Worm (Caenorhabditis elegans): ENCODE data around the gene C42D4.19.

DNA sequence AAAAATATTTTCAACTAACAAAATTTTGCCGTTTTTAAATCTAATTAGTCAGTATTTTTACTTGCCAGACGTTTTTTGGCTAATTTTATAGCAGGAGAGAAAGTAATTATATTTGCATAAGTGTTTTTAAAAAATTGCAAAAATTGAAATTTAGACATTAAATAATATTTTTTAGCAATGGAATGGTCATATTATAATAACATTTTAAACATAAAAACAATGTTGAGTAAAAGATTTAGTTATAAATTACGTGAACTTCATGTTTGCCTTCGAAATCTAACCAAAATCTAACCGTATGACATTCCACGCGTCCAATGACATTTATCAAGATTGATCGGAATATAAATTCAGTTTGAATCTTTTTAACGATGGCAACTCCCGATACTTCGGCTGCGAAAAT lies 21.1 kb upstream of the C42D4.19 start, which contains the start of gene C34D4.2:
- no peak for TF ChIP-seq skn-1 (tag; optimal IDR thresholded peaks at IDR 0.05)
- TF ChIP-seq ceh-82 (tag; optimal IDR thresholded peaks at IDR 0.05) = no peak

Data from whole organism, L3 larva.